Fruit fly (Drosophila melanogaster) whole organism, pupa: ENCODE measurements around the gene pum.

Experiments
- CG10348 ChIP-seq: fragments of 200-800 bp; sonication (Bioruptor generic); IDR thresholded peaks from 2 replicates; pipeline ENCODE4 v1.3.6; 2022; ENCODE audit warnings: missing biosample characterization, missing genetic modification characterization
- CG12605 ChIP-seq: fragments of 200-800 bp; sonication (Bioruptor generic); IDR thresholded peaks from 2 replicates; pipeline ENCODE4 v1.3.6; 2022; ENCODE audit warnings: missing biosample characterization, missing genetic modification characterization
- CG13204 ChIP-seq: fragments of 200-800 bp; sonication (Bioruptor generic); optimal IDR thresholded peaks from 2 replicates; lab custom pipeline; 2018; ENCODE audit warnings: missing biosample characterization, mild to moderate bottlenecking, missing genetic modification characterization, moderate library complexity
- CG14655 ChIP-seq: fragments of 200-800 bp; sonication (Bioruptor generic); optimal IDR thresholded peaks from 3 replicates; lab custom pipeline; 2017; ENCODE audit warnings: mild to moderate bottlenecking, missing biosample characterization, missing genetic modification reagents, missing genetic modification characterization
- CG15710 ChIP-seq: fragments of 200-800 bp; sonication (Bioruptor generic); optimal IDR thresholded peaks from 2 replicates; lab custom pipeline; 2018; ENCODE audit warnings: missing biosample characterization, mild to moderate bottlenecking, missing genetic modification characterization, moderate library complexity
- CG17806 ChIP-seq: fragments of 200-800 bp; sonication (Bioruptor generic); optimal IDR thresholded peaks from 2 replicates; lab custom pipeline; 2018; ENCODE audit warnings: missing biosample characterization, mild to moderate bottlenecking, missing genetic modification characterization, moderate library complexity
- CG32121 ChIP-seq: fragments of 200-800 bp; sonication (Bioruptor generic); IDR thresholded peaks from 2 replicates; pipeline ENCODE4 v1.3.6; 2022; ENCODE audit warnings: missing biosample characterization, missing genetic modification characterization
- CG34367 ChIP-seq: fragments of 200-800 bp; sonication (Bioruptor generic); optimal IDR thresholded peaks from 2 replicates; lab custom pipeline; 2018; ENCODE audit warnings: missing biosample characterization, mild to moderate bottlenecking, missing genetic modification characterization
- CG4496 ChIP-seq: fragments of 200-800 bp; sonication (Bioruptor generic); IDR thresholded peaks from 3 replicates; pipeline ENCODE4 v1.3.6; 2022; ENCODE audit warnings: missing biosample characterization, missing genetic modification characterization
- CG8159 ChIP-seq: fragments of 200-800 bp; sonication (Bioruptor generic); optimal IDR thresholded peaks from 3 replicates; lab custom pipeline; 2018; ENCODE audit warnings: missing biosample characterization, mild to moderate bottlenecking, missing genetic modification characterization, moderate library complexity
- CG8301 ChIP-seq: fragments of 200-800 bp; sonication (Bioruptor generic); optimal IDR thresholded peaks from 2 replicates; lab custom pipeline; 2018; ENCODE audit warnings: missing biosample characterization, mild to moderate bottlenecking, missing genetic modification characterization
- CG9948 ChIP-seq: fragments of 200-800 bp; sonication (Bioruptor generic); optimal IDR thresholded peaks from 2 replicates; lab custom pipeline; 2018; ENCODE audit warnings: missing biosample characterization, mild to moderate bottlenecking, missing genetic modification characterization, moderate library complexity
- D1 ChIP-seq: fragments of 200-800 bp; sonication (Bioruptor generic); optimal IDR thresholded peaks from 2 replicates; lab custom pipeline; 2018; ENCODE audit warnings: missing biosample characterization, mild to moderate bottlenecking, missing genetic modification characterization, moderate library complexity
- EcR ChIP-seq: fragments of 200-800 bp; sonication (Bioruptor generic); optimal IDR thresholded peaks from 3 replicates; lab custom pipeline; 2019; ENCODE audit warnings: missing biosample characterization, missing genetic modification characterization, mild to moderate bottlenecking, moderate library complexity, missing genetic modification reagents
- Ets98B ChIP-seq: fragments of 200-800 bp; sonication (Bioruptor generic); IDR thresholded peaks from 2 replicates; pipeline ENCODE4 v1.3.6; 2022; ENCODE audit warnings: missing biosample characterization, missing genetic modification characterization
- Pif1A ChIP-seq: fragments of 200-800 bp; sonication (Bioruptor generic); optimal IDR thresholded peaks from 3 replicates; lab custom pipeline; 2016; ENCODE audit warnings: missing biosample characterization, missing genetic modification characterization
- Pif1B ChIP-seq: fragments of 200-800 bp; sonication (Bioruptor generic); optimal IDR thresholded peaks from 3 replicates; lab custom pipeline; 2016; ENCODE audit warnings: missing biosample characterization, missing genetic modification characterization
- Snoo ChIP-seq: fragments of 200-800 bp; sonication (Bioruptor generic); optimal IDR thresholded peaks from 3 replicates; lab custom pipeline; 2017; ENCODE audit warnings: missing biosample characterization, mild to moderate bottlenecking, missing genetic modification characterization, inconsistent platforms
- fd96Ca ChIP-seq: fragments of 200-800 bp; sonication (Bioruptor generic); IDR thresholded peaks from 3 replicates; pipeline ENCODE4 v1.3.6; 2022; ENCODE audit warnings: missing biosample characterization, missing genetic modification characterization
- gl ChIP-seq: fragments of 200-800 bp; sonication (Bioruptor generic); optimal IDR thresholded peaks from 2 replicates; lab custom pipeline; 2018; ENCODE audit warnings: missing biosample characterization, mild to moderate bottlenecking, missing genetic modification characterization
- rn ChIP-seq: fragments of 200-800 bp; sonication (Bioruptor generic); IDR thresholded peaks from 2 replicates; pipeline ENCODE4 v1.3.6; 2022; ENCODE audit warnings: missing biosample characterization, missing genetic modification characterization

Gene pum

DNA sequence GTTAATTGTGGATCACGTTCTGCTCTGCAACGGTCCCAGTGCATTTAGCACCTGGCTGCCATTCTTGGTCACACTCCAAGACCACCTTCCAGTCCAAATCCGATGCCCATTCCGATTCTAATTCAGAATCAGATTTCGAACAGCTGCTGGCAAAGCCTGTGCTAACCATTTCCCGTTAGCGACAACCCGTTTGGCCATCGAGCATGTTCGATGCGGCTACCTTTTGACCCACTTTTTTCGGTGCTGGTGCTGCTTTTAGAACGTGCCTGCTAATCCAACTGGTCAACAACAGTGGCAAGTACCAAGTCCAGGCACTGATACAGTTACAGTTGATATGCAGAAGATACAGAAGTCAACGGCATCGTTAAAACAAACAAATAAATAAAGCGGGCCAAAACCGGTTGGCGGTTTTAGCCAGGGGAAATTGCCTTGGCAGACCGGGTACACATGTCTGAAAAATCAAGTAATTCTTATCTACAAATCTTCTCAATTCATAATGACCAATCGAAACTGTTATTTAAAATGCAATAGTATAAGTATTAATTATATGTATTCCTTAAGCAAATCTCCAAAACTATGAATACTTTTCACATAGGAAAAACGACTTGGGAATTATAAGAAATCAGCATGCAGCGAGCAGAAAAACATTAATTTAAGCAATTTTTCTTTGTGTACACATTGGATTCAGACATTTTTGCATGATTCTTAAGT, 11.7 kb upstream of the pum start:
- TF ChIP-seq Pif1A (no peak), CG8301 (tag; lab: Kevin White, UChicago) (peak; percentile 61), CG15710 (tag; lab: Kevin White, UChicago) (peak; percentile 38), Snoo (peak; percentile 36), CG12605 (GFP tag; lab: Robert Waterston, UW) (no peak), CG14655 (GFP tag; lab: Kevin White, UChicago) (peak; percentile 58), CG8159 (peak; percentile 56), EcR (peak; percentile 90), CG17806 (peak; percentile 11)

DNA sequence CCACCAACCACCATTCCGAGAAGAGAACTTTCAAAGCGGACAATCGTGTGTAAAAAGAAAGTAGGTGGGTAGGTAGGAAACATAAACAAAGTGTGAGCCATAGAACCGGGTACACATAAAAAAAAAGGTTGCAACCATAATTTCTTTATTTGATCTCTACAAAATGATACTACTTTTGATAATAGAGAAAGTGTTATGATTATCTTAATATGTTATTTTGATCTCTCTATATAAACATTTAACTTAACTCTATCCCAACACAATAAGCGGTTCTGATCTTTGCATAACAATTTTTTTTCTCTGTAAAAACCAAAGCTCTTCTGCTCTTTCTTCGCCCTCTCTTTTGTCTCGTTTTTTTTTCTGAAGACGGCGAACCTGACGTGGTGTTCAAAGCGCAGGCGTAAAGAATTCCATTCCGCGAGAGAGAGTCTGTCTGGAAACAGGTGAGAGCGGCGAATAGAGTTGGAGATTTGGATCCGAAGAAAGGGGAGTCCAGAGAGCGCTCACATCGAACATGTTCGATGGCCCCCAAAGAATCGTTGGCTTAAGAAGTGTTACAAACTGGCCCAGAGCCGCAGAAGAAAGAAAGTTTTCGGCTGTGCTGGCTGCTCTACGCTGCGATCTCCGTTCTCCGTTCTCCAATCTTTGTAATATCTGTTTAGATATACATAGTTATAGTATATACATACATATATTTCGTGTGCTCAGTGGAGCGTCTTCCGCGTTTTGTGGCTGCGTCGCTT, 9.6 kb upstream of the pum start:
- TF ChIP-seq CG9948 (peak; percentile 72), CG12605 (GFP tag; lab: Robert Waterston, UW) (peak; percentile 81), EcR (peak; percentile 36), fd96Ca (no peak), Snoo (peak; percentile 81), D1 (tag; lab: Kevin White, UChicago) (peak; percentile 94), CG15710 (tag; lab: Kevin White, UChicago) (peak; percentile 71), CG8159 (peak; percentile 80), CG34367 (tag; lab: Kevin White, UChicago) (peak; percentile 67), CG32121 (GFP tag; lab: Robert Waterston, UW) (0 out of 2 replicates have a peak, but pooled peaks have one; percentile 31), CG8301 (tag; lab: Kevin White, UChicago) (peak; percentile 90), gl (tag; lab: Kevin White, UChicago) (peak; percentile 50), CG4496 (GFP tag; lab: Robert Waterston, UW) (peak; percentile 68), CG13204 (GFP tag; lab: Kevin White, UChicago) (peak; percentile 29), Pif1B (GFP tag; lab: Kevin White, UChicago) (peak; percentile 69), Ets98B (GFP tag; lab: Robert Waterston, UW) (peak; percentile 77), CG17806 (peak; percentile 81), rn (no peak), CG14655 (GFP tag; lab: Kevin White, UChicago) (peak; percentile 90), Pif1A (peak; percentile 87), CG10348 (GFP tag; lab: Robert Waterston, UW) (no peak)
- TF ChIP-seq, all 21 proteins: peak for 18

DNA sequence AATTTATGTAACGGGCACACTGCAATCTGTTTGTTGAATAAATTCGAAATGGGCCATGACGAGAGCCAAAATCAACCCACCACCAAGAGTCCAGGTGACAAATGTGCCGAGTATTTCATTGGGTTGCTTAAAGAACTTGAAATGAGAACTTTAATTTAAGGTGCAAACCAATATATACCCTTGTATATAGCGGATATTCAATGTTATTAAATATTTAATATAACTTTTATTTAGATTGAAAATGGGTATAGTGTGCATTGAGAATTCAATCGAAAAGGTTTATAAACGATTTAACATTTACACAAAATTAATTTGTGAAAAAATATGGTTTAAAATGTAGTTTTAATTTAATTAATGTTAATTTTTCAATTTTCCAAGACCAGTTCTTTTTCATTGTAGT, 8.9 kb upstream of the pum start, which contains the start of gene CG8420:
Gene CG8420, plus strand, starts transcription at position 284 of the 400 bp plus-strand sequence.
- TF ChIP-seq CG8301 (tag; lab: Kevin White, UChicago), result no peak

- TF ChIP-seq EcR, result peak; percentile 48
- peak; percentile 65 for TF ChIP-seq CG15710 (tag; lab: Kevin White, UChicago)
- no peak for TF ChIP-seq rn
- TF ChIP-seq fd96Ca, result no peak
- TF ChIP-seq gl (tag; lab: Kevin White, UChicago), result peak; percentile 24
- TF ChIP-seq CG8301 (tag; lab: Kevin White, UChicago), result peak; percentile 57
- peak; percentile 73 for TF ChIP-seq Ets98B (GFP tag; lab: Robert Waterston, UW)
- TF ChIP-seq D1 (tag; lab: Kevin White, UChicago), result peak; percentile 89
- TF ChIP-seq CG10348 (GFP tag; lab: Robert Waterston, UW), result no peak
- TF ChIP-seq CG12605 (GFP tag; lab: Robert Waterston, UW), result peak; percentile 16; the same call in 1 of the 2 replicates
- peak; percentile 55 for TF ChIP-seq CG9948
- TF ChIP-seq CG14655 (GFP tag; lab: Kevin White, UChicago), result peak; percentile 43
- peak; percentile 69 for TF ChIP-seq CG17806
- peak; percentile 51 for TF ChIP-seq Snoo
- TF ChIP-seq CG4496 (GFP tag; lab: Robert Waterston, UW), result peak; percentile 80
- peak; percentile 76 for TF ChIP-seq CG32121 (GFP tag; lab: Robert Waterston, UW)
- TF ChIP-seq CG34367 (tag; lab: Kevin White, UChicago), result peak; percentile 33
- peak; percentile 35 for TF ChIP-seq Pif1B (GFP tag; lab: Kevin White, UChicago)
- no peak for TF ChIP-seq CG13204 (GFP tag; lab: Kevin White, UChicago)
- TF ChIP-seq CG8159, result peak; percentile 79
- peak; percentile 35 for TF ChIP-seq Pif1A
Measured at dm6 chr3R:9245576-9246200, 8.2 kb upstream of the pum start, which contains the start of gene Vps15. Gene Vps15 (minus strand): TSS chr3R:9245869.

- TF ChIP-seq gl (tag; lab: Kevin White, UChicago) (no peak), CG14655 (GFP tag; lab: Kevin White, UChicago) (no peak), CG8159 (no peak), CG8301 (tag; lab: Kevin White, UChicago) (no peak), fd96Ca (no peak), CG15710 (tag; lab: Kevin White, UChicago) (no peak), CG4496 (GFP tag; lab: Robert Waterston, UW) (no peak), rn (no peak), CG9948 (no peak), Pif1A (no peak), Ets98B (GFP tag; lab: Robert Waterston, UW) (no peak), Snoo (no peak), CG10348 (GFP tag; lab: Robert Waterston, UW) (no peak), D1 (tag; lab: Kevin White, UChicago) (no peak), CG32121 (GFP tag; lab: Robert Waterston, UW) (no peak), EcR (no peak), CG34367 (tag; lab: Kevin White, UChicago) (no peak)
Measured at dm6 chr3R:9240554-9240953, 3.1 kb upstream of the pum start, which contains the start of gene D1. Gene D1 (minus strand): TSS chr3R:9240654.
